Fruit fly (Drosophila melanogaster): ENCODE data around the gene CG17207.

- no peak for TF ChIP-seq pan (optimal IDR thresholded peaks at IDR 0.05)
- peak; percentile 60 for TF ChIP-seq rgr (GFP tag; optimal IDR thresholded peaks at IDR 0.05)
Observed at dm6 chr3R:12441008-12441606, 2.2 kb upstream of the CG17207 start.

Measured in whole organism, wandering third instar larva.